Worm (Caenorhabditis elegans) whole organism, L3 larva: Measurements from ENCODE around the gene R01E6.2.

Source experiments
- R02D3.7 ChIP-seq: fragments of 150-350 bp; optimal IDR thresholded peaks from 2 replicates; lab custom pipeline; 2014; ENCODE audit warnings: missing biosample characterization, missing genetic modification characterization
- ZK546.5 ChIP-seq: sonication (generic microtip); optimal IDR thresholded peaks from 2 replicates; lab custom pipeline; 2017; ENCODE audit warnings: missing biosample characterization, missing genetic modification characterization
- aly-2 ChIP-seq: fragments of 150-350 bp; optimal IDR thresholded peaks from 2 replicates; lab custom pipeline; 2014; ENCODE audit warnings: missing biosample characterization, missing genetic modification characterization
- ceh-16 ChIP-seq: sonication (generic microtip); optimal IDR thresholded peaks from 2 replicates; lab custom pipeline; 2017; ENCODE audit warnings: missing biosample characterization, missing genetic modification characterization
- ceh-28 ChIP-seq: fragments of 150-350 bp; optimal IDR thresholded peaks from 2 replicates; lab custom pipeline; 2014; ENCODE audit warnings: missing biosample characterization, missing genetic modification reagents, missing genetic modification characterization
- daf-12 ChIP-seq: fragments of 150-350 bp; optimal IDR thresholded peaks from 2 replicates; lab custom pipeline; 2014; ENCODE audit warnings: missing biosample characterization, missing genetic modification reagents, missing genetic modification characterization
- egl-27 ChIP-seq: sonication (generic microtip); optimal IDR thresholded peaks from 4 replicates; lab custom pipeline; 2017; ENCODE audit warnings: missing biosample characterization, missing genetic modification reagents, missing genetic modification characterization
- egl-5 ChIP-seq: fragments of 150-350 bp; optimal IDR thresholded peaks from 2 replicates; lab custom pipeline; 2017; ENCODE audit warnings: missing biosample characterization, missing genetic modification reagents, missing genetic modification characterization, inconsistent platforms
- elt-1 ChIP-seq: fragments of 150-350 bp; optimal IDR thresholded peaks from 2 replicates; lab custom pipeline; 2014; ENCODE audit warnings: missing biosample characterization, missing genetic modification characterization
- elt-2 ChIP-seq: sonication (generic microtip); optimal IDR thresholded peaks from 2 replicates; lab custom pipeline; 2016; ENCODE audit warnings: missing genetic modification reagents, mild to moderate bottlenecking, missing genetic modification characterization, missing compliant biosample characterization
- elt-3 ChIP-seq, 3 experiments: fragments of 150-350 bp in 1 of 3; sonication (generic microtip) in 2 of 3; optimal IDR thresholded peaks; 2 replicates in 2 of 3; 4 replicates in 1 of 3; lab custom pipeline; 2014 to 2017; ENCODE audit warnings: missing biosample characterization in 3 of 3, missing genetic modification characterization in 3 of 3
- eor-1 ChIP-seq, 2 experiments: fragments of 150-350 bp; optimal IDR thresholded peaks; 2 replicates each; lab custom pipeline; 2014 to 2018; ENCODE audit warnings: missing biosample characterization in 2 of 2, missing genetic modification characterization in 2 of 2
- fos-1 ChIP-seq: fragments of 150-350 bp; optimal IDR thresholded peaks from 2 replicates; lab custom pipeline; 2014; ENCODE audit warnings: missing biosample characterization, missing genetic modification characterization
- hmg-11 ChIP-seq: sonication (generic microtip); optimal IDR thresholded peaks from 2 replicates; lab custom pipeline; 2016; ENCODE audit warnings: missing genetic modification characterization, missing compliant biosample characterization
- jun-1 ChIP-seq: fragments of 150-350 bp; optimal IDR thresholded peaks from 2 replicates; lab custom pipeline; 2014; ENCODE audit warnings: missing biosample characterization, missing genetic modification reagents, missing genetic modification characterization
- lin-15B ChIP-seq: fragments of 150-350 bp; optimal IDR thresholded peaks from 2 replicates; lab custom pipeline; 2014; ENCODE audit warnings: missing biosample characterization, missing genetic modification characterization
- lin-39 ChIP-seq: fragments of 150-350 bp; optimal IDR thresholded peaks from 2 replicates; lab custom pipeline; 2018; ENCODE audit warnings: missing biosample characterization, missing genetic modification reagents, missing genetic modification characterization
- lsy-12 ChIP-seq: sonication (generic microtip); optimal IDR thresholded peaks from 2 replicates; lab custom pipeline; 2016; ENCODE audit warnings: mild to moderate bottlenecking, missing genetic modification characterization, missing compliant biosample characterization
- mdl-1 ChIP-seq: fragments of 150-350 bp; optimal IDR thresholded peaks from 2 replicates; lab custom pipeline; 2014; ENCODE audit warnings: missing biosample characterization, missing genetic modification characterization
- mml-1 ChIP-seq: fragments of 150-350 bp; sonication (generic microtip); optimal IDR thresholded peaks from 3 replicates; lab custom pipeline; 2014; ENCODE audit warnings: missing biosample characterization, missing genetic modification characterization
- nhr-12 ChIP-seq: fragments of 150-350 bp; optimal IDR thresholded peaks from 2 replicates; lab custom pipeline; 2014; ENCODE audit warnings: missing biosample characterization, missing genetic modification characterization
- nhr-23 ChIP-seq: fragments of 150-350 bp; optimal IDR thresholded peaks from 2 replicates; lab custom pipeline; 2014; ENCODE audit warnings: missing biosample characterization, missing genetic modification reagents, missing genetic modification characterization
- nhr-25 ChIP-seq: sonication (generic microtip); optimal IDR thresholded peaks from 2 replicates; lab custom pipeline; 2017; ENCODE audit warnings: missing biosample characterization, missing genetic modification characterization
- nhr-28 ChIP-seq: fragments of 150-350 bp; optimal IDR thresholded peaks from 2 replicates; lab custom pipeline; 2014; ENCODE audit warnings: missing biosample characterization, missing genetic modification characterization
- nhr-67 ChIP-seq: fragments of 150-350 bp; optimal IDR thresholded peaks from 2 replicates; lab custom pipeline; 2014; ENCODE audit warnings: missing biosample characterization, missing genetic modification characterization
- nhr-76 ChIP-seq: fragments of 150-350 bp; sonication (generic microtip); optimal IDR thresholded peaks from 5 replicates; lab custom pipeline; 2014; ENCODE audit warnings: missing biosample characterization, missing genetic modification characterization
- nhr-77 ChIP-seq: fragments of 150-350 bp; optimal IDR thresholded peaks from 2 replicates; lab custom pipeline; 2014; ENCODE audit warnings: missing biosample characterization, missing genetic modification characterization
- pha-4 ChIP-seq: fragments of 150-350 bp; optimal IDR thresholded peaks from 2 replicates; lab custom pipeline; 2014; ENCODE audit warnings: missing biosample characterization, missing genetic modification reagents, missing genetic modification characterization
- pqm-1 ChIP-seq: fragments of 150-350 bp; optimal IDR thresholded peaks from 2 replicates; lab custom pipeline; 2017; ENCODE audit warnings: missing biosample characterization, missing genetic modification characterization, inconsistent platforms
- skn-1 ChIP-seq: fragments of 150-350 bp; optimal IDR thresholded peaks from 2 replicates; lab custom pipeline; 2014; ENCODE audit warnings: missing biosample characterization, missing genetic modification characterization
- tbx-2 ChIP-seq: sonication (generic microtip); optimal IDR thresholded peaks from 2 replicates; lab custom pipeline; 2016; ENCODE audit warnings: mild to moderate bottlenecking, missing genetic modification characterization, missing compliant biosample characterization
- unc-39 ChIP-seq: sonication (generic microtip); optimal IDR thresholded peaks from 4 replicates; lab custom pipeline; 2017; ENCODE audit warnings: missing biosample characterization, missing genetic modification characterization
- unc-62 ChIP-seq: fragments of 150-350 bp; sonication (generic microtip); optimal IDR thresholded peaks from 4 replicates; lab custom pipeline; 2014; ENCODE audit warnings: missing biosample characterization, missing genetic modification reagents, missing genetic modification characterization
- ztf-11 ChIP-seq: fragments of 150-350 bp; optimal IDR thresholded peaks from 2 replicates; lab custom pipeline; 2014; ENCODE audit warnings: missing biosample characterization, missing genetic modification characterization
- ztf-4 ChIP-seq: fragments of 150-350 bp; optimal IDR thresholded peaks from 2 replicates; lab custom pipeline; 2014; ENCODE audit warnings: missing biosample characterization, missing genetic modification characterization

Gene R01E6.2

DNA sequence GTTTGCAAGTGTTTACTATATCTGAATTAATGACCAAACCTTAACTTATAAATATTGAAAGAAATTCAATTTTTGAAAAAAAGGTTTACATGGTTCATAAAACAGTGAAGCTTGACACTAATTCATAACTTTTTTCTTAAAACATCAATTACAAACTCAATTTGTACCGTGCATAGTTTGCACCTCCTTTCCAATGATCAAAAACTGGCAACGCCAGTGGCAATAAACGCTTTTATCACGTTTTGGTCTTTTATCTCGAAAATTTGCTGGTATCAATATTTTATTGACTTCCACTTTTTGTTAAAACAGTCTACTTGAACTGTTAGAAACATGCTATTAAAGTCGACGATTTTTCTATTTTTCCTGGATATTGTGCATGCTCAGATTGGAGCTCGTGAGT lies 12.1 kb upstream of the R01E6.2 start, which contains the start of gene F54B11.11:
F54B11.11 (plus strand) TSS at position 301 of the 400 bp plus-strand sequence.
- TF ChIP-seq ceh-28 (tag; lab: Kevin White, UChicago) (no peak), nhr-28 (tag; lab: Kevin White, UChicago) (no peak), R02D3.7 (tag; lab: Kevin White, UChicago) (no peak), daf-12 (tag; lab: Kevin White, UChicago) (no peak), pqm-1 (tag; lab: Kevin White, UChicago) (peak; percentile 10), ceh-16 (tag; lab: Kevin White, UChicago) (no peak), elt-2 (peak; percentile 21)

DNA sequence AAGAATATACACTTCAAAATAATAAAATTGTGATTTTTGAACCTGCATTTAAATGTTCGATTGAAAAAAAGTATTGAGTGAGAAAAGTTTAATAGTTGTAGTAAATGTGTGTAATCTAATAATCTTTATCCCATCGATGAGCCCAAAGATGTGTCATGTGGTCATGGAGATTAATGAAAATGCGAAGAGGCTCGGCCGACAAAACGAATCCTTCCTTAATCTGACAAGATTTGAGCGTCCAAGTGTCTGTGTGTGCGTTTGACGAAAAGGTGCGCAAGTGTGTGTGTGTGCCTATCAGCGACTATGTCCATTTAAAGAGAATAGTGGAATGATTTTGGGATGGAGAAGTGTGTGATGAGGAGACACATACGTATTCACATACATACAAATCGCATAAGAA lies 7.7 kb upstream of the R01E6.2 start:
- TF ChIP-seq nhr-77 (tag; lab: Kevin White, UChicago) = no peak
- no peak for TF ChIP-seq mdl-1 (tag; lab: Kevin White, UChicago)
- TF ChIP-seq nhr-28 (tag; lab: Kevin White, UChicago) = no peak
- TF ChIP-seq egl-27 (tag; lab: Kevin White, UChicago) = no peak
- TF ChIP-seq R02D3.7 (tag; lab: Kevin White, UChicago) = no peak
- TF ChIP-seq skn-1 = no peak
- TF ChIP-seq mml-1 (tag; lab: Kevin White, UChicago) = no peak
- TF ChIP-seq unc-39 = no peak
- TF ChIP-seq aly-2 (tag; lab: Kevin White, UChicago) = no peak
- TF ChIP-seq eor-1 (tag; optimal IDR thresholded peaks at IDR 0.05; lab: Kevin White, UChicago) = no peak
- no peak for TF ChIP-seq ZK546.5 (tag; lab: Kevin White, UChicago)
- TF ChIP-seq egl-5 = no peak
- TF ChIP-seq elt-3 (tag; optimal IDR thresholded peaks at IDR 0.05; lab: Kevin White, UChicago) = no peak
- TF ChIP-seq nhr-12 (tag; lab: Kevin White, UChicago) = no peak

DNA sequence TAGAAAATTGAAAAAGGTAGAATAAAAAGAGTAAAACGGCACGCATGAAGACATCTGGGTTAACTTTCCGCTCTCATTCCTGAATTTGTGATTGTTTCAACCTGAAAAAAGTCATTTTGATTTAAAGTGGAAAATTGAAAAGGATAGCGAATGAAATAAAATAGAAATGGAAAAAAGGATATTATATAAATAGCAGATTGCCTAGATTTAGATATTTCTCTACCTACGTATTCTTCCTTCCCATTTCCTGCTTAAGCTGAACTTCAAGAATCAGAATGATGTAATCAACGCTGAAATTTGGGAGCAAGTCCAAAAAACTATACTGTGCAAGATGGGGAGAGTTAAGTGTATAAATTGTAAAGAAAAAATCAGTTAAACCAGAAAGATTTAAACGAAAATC lies 3.5 kb upstream of the R01E6.2 start, which contains the start of gene R01E6.7:
R01E6.7 (minus strand) TSS at position 101 of the 400 bp plus-strand sequence.
- no peak for TF ChIP-seq unc-39
- no peak for TF ChIP-seq daf-12 (tag; lab: Kevin White, UChicago)
- TF ChIP-seq skn-1 = no peak
- TF ChIP-seq ceh-28 (tag; lab: Kevin White, UChicago) = no peak
- no peak for TF ChIP-seq fos-1 (tag; lab: Kevin White, UChicago)
- no peak for TF ChIP-seq ztf-4 (tag; lab: Kevin White, UChicago)
- TF ChIP-seq aly-2 (tag; lab: Kevin White, UChicago) = no peak
- TF ChIP-seq lin-15B (tag; lab: Kevin White, UChicago) = no peak
- TF ChIP-seq R02D3.7 (tag; lab: Kevin White, UChicago) = no peak
- TF ChIP-seq hmg-11 (tag; lab: Kevin White, UChicago) = no peak
- no peak for TF ChIP-seq nhr-25
- no peak for TF ChIP-seq ceh-16 (tag; lab: Kevin White, UChicago)
- no peak for TF ChIP-seq eor-1 (tag; optimal IDR thresholded peaks at IDR 0.05; lab: Kevin White, UChicago)
- no peak for TF ChIP-seq nhr-12 (tag; lab: Kevin White, UChicago)
- TF ChIP-seq, all 47 proteins: peak for 0

DNA sequence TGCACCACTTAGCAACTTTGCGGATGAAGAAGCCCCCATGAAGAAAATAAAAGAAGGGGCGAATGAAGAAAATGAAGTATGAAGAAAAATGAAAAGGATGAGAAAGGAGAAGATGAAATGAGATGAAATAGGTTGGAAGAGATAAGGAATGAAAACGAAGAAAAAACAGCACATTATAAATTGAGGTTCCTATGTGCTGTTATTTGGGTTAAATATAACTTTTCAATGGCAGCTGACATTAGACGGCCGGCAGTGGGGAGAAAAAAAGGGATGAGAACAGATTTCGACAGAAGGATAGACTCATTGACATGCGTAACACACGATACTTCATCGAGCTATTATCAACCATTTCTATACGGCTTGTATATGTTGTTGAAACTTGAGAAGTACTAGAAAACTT lies 4.4 kb downstream of the R01E6.2 start:
- TF ChIP-seq lsy-12 (tag; lab: Kevin White, UChicago) = no peak
- no peak for TF ChIP-seq nhr-77 (tag; lab: Kevin White, UChicago)
- no peak for TF ChIP-seq ztf-11 (tag; lab: Kevin White, UChicago)
- no peak for TF ChIP-seq pha-4
- TF ChIP-seq R02D3.7 (tag; lab: Kevin White, UChicago) = no peak

DNA sequence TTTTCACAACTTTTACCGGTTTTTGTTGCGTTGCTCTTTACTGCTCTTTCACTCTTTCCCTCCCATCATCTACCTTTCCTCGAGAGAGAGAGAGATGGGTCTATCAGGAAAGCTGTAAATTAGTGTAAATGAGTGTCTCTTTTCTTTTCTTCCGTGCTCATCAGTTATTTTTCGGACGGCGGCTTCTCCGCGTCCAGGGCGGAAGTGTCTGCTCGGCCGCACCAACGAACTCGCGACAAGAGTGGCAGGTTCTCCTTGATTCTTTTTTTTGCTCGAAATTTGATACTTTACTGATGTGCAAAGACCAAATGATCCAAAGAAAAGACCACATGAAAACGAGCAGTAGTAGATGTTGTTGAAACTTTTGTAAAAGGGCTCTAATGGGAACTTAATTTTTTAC lies 7.7 kb downstream of the R01E6.2 start:
- TF ChIP-seq nhr-23 (tag; lab: Kevin White, UChicago) = no peak
- peak; percentile 2 for TF ChIP-seq lin-39 (tag; lab: Kevin White, UChicago)

DNA sequence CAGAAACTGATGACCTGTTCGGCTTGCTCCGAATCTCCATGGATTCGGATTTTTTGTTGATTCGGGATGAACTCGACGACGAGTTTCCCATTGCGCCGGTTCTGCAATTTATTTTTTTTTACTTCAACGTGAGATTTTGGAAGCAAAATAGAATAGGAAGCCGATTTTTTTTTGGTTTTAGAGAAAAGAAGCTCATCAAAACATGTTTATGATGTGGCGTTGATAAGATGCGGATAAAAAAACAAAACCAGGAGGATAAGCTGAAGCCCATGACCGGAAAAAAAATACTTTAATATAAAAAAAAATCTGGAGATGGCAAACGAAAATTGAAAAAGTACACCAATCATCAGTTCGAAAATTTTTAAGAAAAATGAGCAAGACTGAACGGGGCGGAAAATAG lies 10.3 kb downstream of the R01E6.2 start, which contains the start of gene glb-20:
glb-20 (minus strand) TSS at position 101 of the 400 bp plus-strand sequence.
- TF ChIP-seq pqm-1 (tag; lab: Kevin White, UChicago) (no peak), tbx-2 (tag; lab: Kevin White, UChicago) (no peak), nhr-67 (no peak), eor-1 (tag; optimal IDR thresholded peaks at IDR 0.05; lab: Kevin White, UChicago) (no peak), daf-12 (tag; lab: Kevin White, UChicago) (no peak), ceh-28 (tag; lab: Kevin White, UChicago) (no peak), ztf-4 (tag; lab: Kevin White, UChicago) (no peak), lin-39 (tag; lab: Kevin White, UChicago) (no peak), ztf-11 (tag; lab: Kevin White, UChicago) (no peak), lsy-12 (tag; lab: Kevin White, UChicago) (no peak), unc-62 (GFP tag; lab: Kevin White, UChicago) (no peak), elt-3 (tag; optimal IDR thresholded peaks at IDR 0.05; lab: Kevin White, UChicago) (no peak), nhr-77 (tag; lab: Kevin White, UChicago) (no peak), aly-2 (tag; lab: Kevin White, UChicago) (no peak), elt-1 (tag; lab: Kevin White, UChicago) (no peak), nhr-25 (no peak), skn-1 (no peak), jun-1 (no peak), nhr-76 (tag; lab: Kevin White, UChicago) (no peak)
